Fruit fly (Drosophila melanogaster) whole organism, embryonic: ENCODE results near the gene Ufl1.

Experiments used
- Atf-2 ChIP-seq: fragments of 200-800 bp; sonication (Bioruptor generic); optimal IDR thresholded peaks from 2 replicates; lab custom pipeline; 2016; ENCODE audit warnings: missing biosample characterization, missing genetic modification characterization
- BEAF-32 ChIP-seq: fragments of 200-800 bp; sonication (Bioruptor generic); optimal IDR thresholded peaks from 3 replicates; lab custom pipeline; 2017; ENCODE audit warnings: missing biosample characterization, missing genetic modification characterization, mild to moderate bottlenecking, moderate library complexity, missing genetic modification reagents
- CG10654 ChIP-seq: fragments of 200-800 bp; sonication (Bioruptor generic); optimal IDR thresholded peaks from 2 replicates; lab custom pipeline; 2016; ENCODE audit warnings: missing biosample characterization, missing genetic modification characterization
- CG11504 ChIP-seq: fragments of 200-800 bp; sonication (Bioruptor generic); optimal IDR thresholded peaks from 3 replicates; lab custom pipeline; 2019; ENCODE audit warnings: missing biosample characterization, mild to moderate bottlenecking, missing genetic modification characterization, moderate library complexity
- CG11695 ChIP-seq: fragments of 200-800 bp; sonication (Bioruptor generic); IDR thresholded peaks from 3 replicates; pipeline ENCODE4 v1.3.6; 2022; ENCODE audit warnings: missing biosample characterization, missing genetic modification characterization
- CG13424 ChIP-seq: fragments of 200-800 bp; sonication (Bioruptor generic); optimal IDR thresholded peaks from 2 replicates; lab custom pipeline; 2019; ENCODE audit warnings: missing biosample characterization, mild to moderate bottlenecking, missing genetic modification characterization, moderate library complexity
- CG14050 ChIP-seq: fragments of 200-800 bp; sonication (Bioruptor generic); IDR thresholded peaks from 3 replicates; pipeline ENCODE4 v1.3.6; 2022; ENCODE audit warnings: missing biosample characterization, missing genetic modification characterization
- CG14860 ChIP-seq: fragments of 200-800 bp; sonication (Bioruptor generic); IDR thresholded peaks from 3 replicates; pipeline ENCODE4 v1.3.6; 2022; ENCODE audit warnings: missing biosample characterization, missing genetic modification characterization; ENCODE audit not compliant: partially characterized antibody
- CG15073 ChIP-seq: fragments of 200-800 bp; sonication (Bioruptor generic); optimal IDR thresholded peaks from 2 replicates; lab custom pipeline; 2016; ENCODE audit warnings: missing biosample characterization, missing genetic modification characterization
- CG1602 ChIP-seq: fragments of 200-800 bp; sonication (Bioruptor generic); optimal IDR thresholded peaks from 3 replicates; lab custom pipeline; 2016; ENCODE audit warnings: missing biosample characterization, missing genetic modification characterization
- CG1603 ChIP-seq: fragments of 200-800 bp; sonication (Bioruptor generic); optimal IDR thresholded peaks from 2 replicates; lab custom pipeline; 2019; ENCODE audit warnings: missing biosample characterization, mild to moderate bottlenecking, missing genetic modification characterization, moderate library complexity
- CG17328 ChIP-seq: fragments of 200-800 bp; sonication (Bioruptor generic); IDR thresholded peaks from 2 replicates; pipeline ENCODE4 v1.3.6; 2022; ENCODE audit warnings: missing biosample characterization, missing genetic modification characterization
- CG17361 ChIP-seq: fragments of 200-800 bp; sonication (Bioruptor generic); IDR thresholded peaks from 3 replicates; pipeline ENCODE4 v1.3.6; 2022; ENCODE audit warnings: missing biosample characterization, missing genetic modification characterization
- CG18262 ChIP-seq: fragments of 200-800 bp; optimal IDR thresholded peaks from 3 replicates; lab custom pipeline; 2019; ENCODE audit warnings: missing biosample characterization, mild to moderate bottlenecking, missing genetic modification characterization, moderate library complexity
- CG18599 ChIP-seq: fragments of 200-800 bp; sonication (Bioruptor generic); optimal IDR thresholded peaks from 3 replicates; lab custom pipeline; 2017; ENCODE audit warnings: missing biosample characterization, missing genetic modification characterization, mild to moderate bottlenecking, moderate library complexity, missing genetic modification reagents
- CG2120 ChIP-seq: fragments of 200-800 bp; sonication (Bioruptor generic); optimal IDR thresholded peaks from 3 replicates; lab custom pipeline; 2016; ENCODE audit warnings: missing biosample characterization, missing genetic modification characterization
- CG2712 ChIP-seq: fragments of 200-800 bp; optimal IDR thresholded peaks from 3 replicates; lab custom pipeline; 2019; ENCODE audit warnings: missing biosample characterization, mild to moderate bottlenecking, missing genetic modification characterization, moderate library complexity
- CG32532 ChIP-seq: fragments of 200-800 bp; sonication (Bioruptor generic); IDR thresholded peaks from 2 replicates; pipeline ENCODE4 v1.3.6; 2022; ENCODE audit warnings: missing biosample characterization, missing genetic modification characterization
- CG4424 ChIP-seq: fragments of 200-800 bp; sonication (Bioruptor generic); optimal IDR thresholded peaks from 3 replicates; lab custom pipeline; 2016; ENCODE audit warnings: missing biosample characterization, missing genetic modification characterization
- CG4854 ChIP-seq: fragments of 200-800 bp; sonication (Bioruptor generic); optimal IDR thresholded peaks from 2 replicates; lab custom pipeline; 2016; ENCODE audit warnings: missing biosample characterization, missing genetic modification characterization, inconsistent platforms
- CG6813 ChIP-seq: fragments of 200-800 bp; sonication (Bioruptor generic); optimal IDR thresholded peaks from 2 replicates; lab custom pipeline; 2017; ENCODE audit warnings: missing biosample characterization, missing genetic modification characterization, mild to moderate bottlenecking, moderate library complexity, missing genetic modification reagents
- CG8359 ChIP-seq: fragments of 200-800 bp; sonication (Bioruptor generic); optimal IDR thresholded peaks from 2 replicates; lab custom pipeline; 2017; ENCODE audit warnings: missing biosample characterization, mild to moderate bottlenecking, missing genetic modification characterization, borderline replicate concordance
- CG9797 ChIP-seq: fragments of 200-800 bp; sonication (Bioruptor generic); optimal IDR thresholded peaks from 3 replicates; lab custom pipeline; 2018; ENCODE audit warnings: missing biosample characterization, mild to moderate bottlenecking, missing genetic modification characterization
- CkIIα-i1 ChIP-seq: fragments of 200-800 bp; sonication (Bioruptor generic); IDR thresholded peaks from 2 replicates; pipeline ENCODE4 v1.3.6; 2022; ENCODE audit warnings: missing biosample characterization, missing genetic modification characterization
- D19A ChIP-seq: fragments of 200-800 bp; optimal IDR thresholded peaks from 3 replicates; lab custom pipeline; 2019; ENCODE audit warnings: missing biosample characterization, mild to moderate bottlenecking, missing genetic modification characterization, moderate library complexity
- Doc3 ChIP-seq: fragments of 200-800 bp; sonication (Bioruptor generic); IDR thresholded peaks from 3 replicates; pipeline ENCODE4 v1.3.6; 2022; ENCODE audit warnings: missing biosample characterization, missing genetic modification characterization; ENCODE audit not compliant: partially characterized antibody
- Dp ChIP-seq: fragments of 200-800 bp; sonication (Bioruptor generic); optimal IDR thresholded peaks from 2 replicates; lab custom pipeline; 2018; ENCODE audit warnings: missing biosample characterization, mild to moderate bottlenecking, missing genetic modification characterization, moderate library complexity
- E2f2 ChIP-seq: fragments of 200-800 bp; sonication (Bioruptor generic); IDR thresholded peaks from 2 replicates; pipeline ENCODE4 v1.3.6; 2022; ENCODE audit warnings: missing biosample characterization, missing genetic modification characterization
- ERR ChIP-seq: fragments of 200-800 bp; sonication (Bioruptor generic); optimal IDR thresholded peaks from 2 replicates; lab custom pipeline; 2016; ENCODE audit warnings: missing biosample characterization, missing genetic modification characterization
- H15 ChIP-seq: fragments of 200-800 bp; sonication (Bioruptor generic); IDR thresholded peaks from 3 replicates; pipeline ENCODE4 v1.3.6; 2022; ENCODE audit warnings: missing biosample characterization, missing genetic modification characterization
- HmgD ChIP-seq: fragments of 200-800 bp; sonication (Bioruptor generic); optimal IDR thresholded peaks from 3 replicates; lab custom pipeline; 2016; ENCODE audit warnings: missing biosample characterization, missing genetic modification characterization
- Med ChIP-seq: fragments of 200-800 bp; sonication (Bioruptor generic); peaks from one replicate; lab custom pipeline; 2016; ENCODE audit warnings: missing biosample characterization, missing genetic modification characterization, mild to moderate bottlenecking, inconsistent platforms, moderate library complexity
- Nf-YC ChIP-seq: fragments of 200-800 bp; optimal IDR thresholded peaks from 3 replicates; lab custom pipeline; 2019; ENCODE audit warnings: missing biosample characterization, mild to moderate bottlenecking, missing genetic modification characterization, moderate library complexity
- Taf1 ChIP-seq: fragments of 200-800 bp; sonication (Bioruptor generic); IDR thresholded peaks from 2 replicates; pipeline ENCODE4 v1.3.6; 2022; ENCODE audit warnings: missing biosample characterization, missing genetic modification characterization
- Tbp ChIP-seq: fragments of >200 bp; optimal IDR thresholded peaks from 2 replicates; lab custom pipeline; 2018; ENCODE audit warnings: missing biosample characterization, missing genetic modification characterization
- ash1 ChIP-seq: fragments of 200-800 bp; sonication (Bioruptor generic); optimal IDR thresholded peaks from 2 replicates; lab custom pipeline; 2018; ENCODE audit warnings: missing biosample characterization, mild to moderate bottlenecking, missing genetic modification characterization
- dpn ChIP-seq, 2 experiments: fragments of 200-800 bp; sonication (Bioruptor generic); optimal IDR thresholded peaks; 3 replicates each; lab custom pipeline; 2016; ENCODE audit warnings: missing biosample characterization in 2 of 2, missing genetic modification characterization in 2 of 2
- emc ChIP-seq: fragments of 200-800 bp; sonication (Bioruptor generic); optimal IDR thresholded peaks from 2 replicates; lab custom pipeline; 2016; ENCODE audit warnings: missing biosample characterization, missing genetic modification characterization
- fd102C ChIP-seq: fragments of 200-800 bp; sonication (Bioruptor generic); optimal IDR thresholded peaks from 2 replicates; lab custom pipeline; 2018; ENCODE audit warnings: missing biosample characterization, mild to moderate bottlenecking, missing genetic modification characterization, moderate library complexity
- grau ChIP-seq: fragments of 200-800 bp; optimal IDR thresholded peaks from 3 replicates; lab custom pipeline; 2019; ENCODE audit warnings: missing biosample characterization, mild to moderate bottlenecking, missing genetic modification characterization, moderate library complexity
- her ChIP-seq: fragments of 200-800 bp; sonication (Bioruptor generic); optimal IDR thresholded peaks from 2 replicates; lab custom pipeline; 2016; ENCODE audit warnings: missing biosample characterization, missing genetic modification characterization
- jing ChIP-seq: fragments of 200-800 bp; sonication (Bioruptor generic); optimal IDR thresholded peaks from 2 replicates; lab custom pipeline; 2018; ENCODE audit warnings: missing biosample characterization, mild to moderate bottlenecking, missing genetic modification characterization
- knrl ChIP-seq: fragments of 200-800 bp; sonication (Bioruptor generic); IDR thresholded peaks from 3 replicates; pipeline ENCODE4 v1.3.6; 2022; ENCODE audit warnings: missing biosample characterization, missing genetic modification characterization; ENCODE audit not compliant: partially characterized antibody
- odd ChIP-seq: fragments of 200-800 bp; sonication (Bioruptor generic); optimal IDR thresholded peaks from 2 replicates; lab custom pipeline; 2017; ENCODE audit warnings: missing biosample characterization, mild to moderate bottlenecking, missing genetic modification characterization
- pros ChIP-seq: fragments of 200-800 bp; sonication (Bioruptor generic); optimal IDR thresholded peaks from 3 replicates; lab custom pipeline; 2019; ENCODE audit warnings: missing biosample characterization, mild to moderate bottlenecking, missing genetic modification characterization, moderate library complexity
- ro ChIP-seq: fragments of 200-800 bp; sonication (Bioruptor generic); IDR thresholded peaks from 2 replicates; pipeline ENCODE4 v1.3.6; 2022; ENCODE audit warnings: missing biosample characterization, missing genetic modification characterization
- shn ChIP-seq: fragments of 200-800 bp; sonication (Bioruptor generic); optimal IDR thresholded peaks from 3 replicates; lab custom pipeline; 2016; ENCODE audit warnings: missing biosample characterization, missing genetic modification characterization
- unpg ChIP-seq: fragments of 200-800 bp; sonication (Bioruptor generic); optimal IDR thresholded peaks from 3 replicates; lab custom pipeline; 2018; ENCODE audit warnings: missing biosample characterization, mild to moderate bottlenecking, missing genetic modification characterization, moderate library complexity
- wdn ChIP-seq: fragments of 200-800 bp; sonication (Bioruptor generic); IDR thresholded peaks from 2 replicates; pipeline ENCODE4 v1.3.6; 2022; ENCODE audit warnings: missing biosample characterization, missing genetic modification characterization
- zen2 ChIP-seq: fragments of 200-800 bp; sonication (Bioruptor generic); IDR thresholded peaks from 3 replicates; pipeline ENCODE4 v1.3.6; 2022; ENCODE audit warnings: missing biosample characterization, missing genetic modification characterization; ENCODE audit not compliant: partially characterized antibody

Ufl1 gene

dm6 chr3R:7093592-7093991 lies 19.3 kb upstream of the Ufl1 start (continued):
- TF ChIP-seq CG11504 (tag; lab: Kevin White, UChicago) (peak; percentile 46), wdn (GFP tag; lab: Robert Waterston, UW) (no peak), Dp (no peak), CG18599 (no peak), dpn (GFP tag; optimal IDR thresholded peaks at IDR 0.05; lab: Kevin White, UChicago) (peak in 1 of 2 experiments; percentile 10), CG2712 (peak; percentile 44), CG18262 (tag; lab: Kevin White, UChicago) (peak; percentile 28), CG8359 (no peak), CG2120 (GFP tag; lab: Kevin White, UChicago) (peak; percentile 37), fd102C (GFP tag; lab: Kevin White, UChicago) (no peak), jing (GFP tag; lab: Kevin White, UChicago) (no peak), HmgD (GFP tag; lab: Kevin White, UChicago) (no peak), CG15073 (GFP tag; lab: Kevin White, UChicago) (no peak), CG17328 (GFP tag; lab: Robert Waterston, UW) (no peak), CG14860 (peak; percentile 10; the same call in 1 of the 3 replicates), Taf1 (GFP tag; lab: Robert Waterston, UW) (0 out of 2 replicates have a peak, but pooled peaks have one; percentile 9), E2f2 (GFP tag; lab: Robert Waterston, UW) (peak; percentile 26; the same call in 1 of the 2 replicates), CG17361 (GFP tag; lab: Robert Waterston, UW) (peak; percentile 42; the same call in 1 of the 3 replicates), CG32532 (GFP tag; lab: Robert Waterston, UW) (peak; percentile 60), ash1 (GFP tag; lab: Kevin White, UChicago) (no peak), grau (tag; lab: Kevin White, UChicago) (peak; percentile 31)

dm6 chr3R:7091904-7092303 lies 17.7 kb upstream of the Ufl1 start:
- TF ChIP-seq pros (GFP tag; lab: Kevin White, UChicago) (no peak), unpg (peak; percentile 34), Tbp (GFP tag; lab: Kevin White, UChicago) (no peak), CG11695 (no peak), CG10654 (GFP tag; lab: Kevin White, UChicago) (no peak), CG1602 (peak; percentile 16), knrl (GFP tag; lab: Robert Waterston, UW) (peak; percentile 70; the same call in 2 of the 3 replicates), Doc3 (GFP tag; lab: Robert Waterston, UW) (peak; percentile 71; the same call in 2 of the 3 replicates), CG4424 (GFP tag; lab: Kevin White, UChicago) (peak; percentile 1), her (GFP tag; lab: Kevin White, UChicago) (peak; percentile 1), CG4854 (GFP tag; lab: Kevin White, UChicago) (peak; percentile 0), CG14050 (GFP tag; lab: Robert Waterston, UW) (peak; percentile 36; the same call in 1 of the 3 replicates), BEAF-32 (peak; percentile 71), ERR (GFP tag; lab: Kevin White, UChicago) (no peak), shn (GFP tag; lab: Kevin White, UChicago) (no peak), emc (GFP tag; lab: Kevin White, UChicago) (no peak), odd (no peak), Nf-YC (peak; percentile 22), Med (GFP tag; lab: Kevin White, UChicago) (peak; percentile 83), D19A (tag; lab: Kevin White, UChicago) (peak; percentile 47), CG1603 (tag; lab: Kevin White, UChicago) (peak; percentile 70), ro (GFP tag; lab: Robert Waterston, UW) (no peak), H15 (GFP tag; lab: Robert Waterston, UW) (no peak), CG13424 (peak; percentile 27), CkIIα-i1 (GFP tag; lab: Robert Waterston, UW) (no peak), Atf-2 (GFP tag; lab: Kevin White, UChicago) (no peak), zen2 (GFP tag; lab: Robert Waterston, UW) (peak; percentile 58; the same call in 2 of the 3 replicates), CG9797 (GFP tag; lab: Kevin White, UChicago) (peak; percentile 13), CG6813 (no peak), CG2120 (GFP tag; lab: Kevin White, UChicago) (peak; percentile 58)
